Worm (Caenorhabditis elegans): Measurements from ENCODE around the gene T05A12.3.

- no peak for TF ChIP-seq T22C8.4 (GFP tag; IDR thresholded peaks at IDR 0.05)
- no peak for TF ChIP-seq flt-1 (GFP tag; IDR thresholded peaks at IDR 0.05)
- no peak for TF ChIP-seq klf-2 (GFP tag; conservative IDR thresholded peaks at IDR 0.05)
- TF ChIP-seq tab-1 (GFP tag; IDR thresholded peaks at IDR 0.05): no peak
- no peak for TF ChIP-seq med-1 (GFP tag; optimal IDR thresholded peaks at IDR 0.05; ENCODE audit: insufficient read depth)
- no peak for TF ChIP-seq ztf-23 (GFP tag; IDR thresholded peaks at IDR 0.05)
These were observed 8.4 kb downstream of the T05A12.3 start for ce11 chrIV:6878912-6879554.

All from whole organism, midembryonic.